Fruit fly (Drosophila melanogaster): Measurements from ENCODE around the gene Ugt36D1.

DNA sequence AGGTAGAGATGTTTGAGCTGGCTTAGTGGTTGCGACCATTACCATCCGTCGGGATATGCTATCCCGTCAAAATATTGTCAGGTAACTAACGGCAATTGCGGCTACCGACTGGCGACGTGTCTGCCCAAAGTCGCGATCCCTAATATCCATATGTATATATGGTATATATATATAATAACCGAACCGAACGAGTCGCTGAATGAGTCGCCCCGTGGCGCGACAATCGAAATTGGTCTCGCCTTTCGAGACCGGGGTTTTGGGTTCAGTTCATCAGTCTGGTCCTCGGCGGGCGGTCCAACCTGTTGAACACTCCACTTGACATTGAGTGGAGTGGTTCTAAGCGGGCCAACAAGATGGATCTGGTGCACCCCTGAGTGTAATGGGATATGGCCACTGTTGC is 51.9 kb downstream of the Ugt36D1 start:
- TF ChIP-seq Hr83 (GFP tag; optimal IDR thresholded peaks at IDR 0.05; ENCODE audit: poor library complexity, severe bottlenecking) = no peak
- TF ChIP-seq Hnf4 (GFP tag; optimal IDR thresholded peaks at IDR 0.05) = no peak
- TF ChIP-seq h (GFP tag; optimal IDR thresholded peaks at IDR 0.05) = no peak
- TF ChIP-seq usp (GFP tag; optimal IDR thresholded peaks at IDR 0.05) = no peak
- no peak for TF ChIP-seq psq (GFP tag; optimal IDR thresholded peaks at IDR 0.05)
- TF ChIP-seq Hr78 (GFP tag; optimal IDR thresholded peaks at IDR 0.05) = no peak
- TF ChIP-seq sv (GFP tag; optimal IDR thresholded peaks at IDR 0.05) = no peak
- no peak for TF ChIP-seq dmrt93B (GFP tag; optimal IDR thresholded peaks at IDR 0.05)
- TF ChIP-seq dl (GFP tag; optimal IDR thresholded peaks at IDR 0.05; ENCODE audit: insufficient read depth in 1 of 2, partially characterized antibody in 2 of 2) = no peak
- no peak for TF ChIP-seq Myc (optimal IDR thresholded peaks at IDR 0.05)
- TF ChIP-seq Abd-B (GFP tag; optimal IDR thresholded peaks at IDR 0.05) = no peak
